Worm (Caenorhabditis elegans) whole organism, early embryonic: ENCODE data around the gene Y38F1A.7.

Experiments used
- B0310.2 ChIP-seq: sonication (generic microtip); optimal IDR thresholded peaks from 2 replicates; lab custom pipeline; 2016; ENCODE audit warnings: mild to moderate bottlenecking, missing genetic modification characterization, missing compliant biosample characterization
- F13C5.2 ChIP-seq: sonication (generic microtip); optimal IDR thresholded peaks from 2 replicates; lab custom pipeline; 2017; ENCODE audit warnings: mild to moderate bottlenecking, missing genetic modification characterization, inconsistent platforms, missing compliant biosample characterization
- aly-1 ChIP-seq: sonication (generic microtip); optimal IDR thresholded peaks from 2 replicates; lab custom pipeline; 2016; ENCODE audit warnings: missing genetic modification characterization, missing compliant biosample characterization
- ama-1 ChIP-seq: fragments of 150-350 bp; optimal IDR thresholded peaks from 2 replicates; lab custom pipeline; 2014
- ceh-36 ChIP-seq: sonication (generic microtip); optimal IDR thresholded peaks from 2 replicates; lab custom pipeline; 2016; ENCODE audit warnings: missing genetic modification characterization, inconsistent platforms, missing compliant biosample characterization
- ets-7 ChIP-seq: sonication (generic microtip); optimal IDR thresholded peaks from 2 replicates; lab custom pipeline; 2016; ENCODE audit warnings: missing genotype, missing genetic modification characterization, missing compliant biosample characterization
- flt-1 ChIP-seq: fragments of 200-800 bp; sonication (Bioruptor generic); IDR thresholded peaks from 2 replicates; pipeline ENCODE4 v1.3.6; 2022; ENCODE audit warnings: missing genetic modification characterization, missing compliant biosample characterization
- hnd-1 ChIP-seq: sonication (generic microtip); optimal IDR thresholded peaks from 2 replicates; lab custom pipeline; 2016; ENCODE audit warnings: missing genetic modification characterization, missing compliant biosample characterization
- pes-1 ChIP-seq: fragments of 200-800 bp; sonication (Bioruptor generic); IDR thresholded peaks from 2 replicates; pipeline ENCODE4 v1.3.6; 2022; ENCODE audit warnings: missing genetic modification reagents, missing genetic modification characterization, missing compliant biosample characterization
- tbx-11 ChIP-seq: fragments of 200-800 bp; sonication (Bioruptor generic); IDR thresholded peaks from 2 replicates; pipeline ENCODE4 v1.3.6; 2022; ENCODE audit warnings: missing genetic modification characterization, missing compliant biosample characterization
- tbx-37 ChIP-seq: fragments of 200-800 bp; sonication (Bioruptor generic); conservative IDR thresholded peaks from 2 replicates; pipeline ENCODE4 v1.3.6; 2022; ENCODE audit warnings: missing genetic modification reagents, missing genetic modification characterization, missing compliant biosample characterization

- TF ChIP-seq tbx-37 (GFP tag; lab: Robert Waterston, UW) (no peak), ets-7 (no peak), F13C5.2 (tag; lab: Kevin White, UChicago) (no peak), aly-1 (tag; lab: Kevin White, UChicago) (no peak), ama-1 (lab: Kevin White, UChicago) (no peak), flt-1 (no peak), hnd-1 (tag; lab: Kevin White, UChicago) (no peak), pes-1 (no peak), B0310.2 (tag; lab: Kevin White, UChicago) (no peak), tbx-11 (GFP tag; lab: Robert Waterston, UW) (no peak), ceh-36 (tag; lab: Kevin White, UChicago) (no peak)
These were observed 49.4 kb downstream of the Y38F1A.7 start, which contains the start of gene F58G1.7 for ce11 chrII:12948158-12948557.
